Fruit fly (Drosophila melanogaster): ENCODE measurements around the gene CG6293.

Gene CG6293

DNA sequence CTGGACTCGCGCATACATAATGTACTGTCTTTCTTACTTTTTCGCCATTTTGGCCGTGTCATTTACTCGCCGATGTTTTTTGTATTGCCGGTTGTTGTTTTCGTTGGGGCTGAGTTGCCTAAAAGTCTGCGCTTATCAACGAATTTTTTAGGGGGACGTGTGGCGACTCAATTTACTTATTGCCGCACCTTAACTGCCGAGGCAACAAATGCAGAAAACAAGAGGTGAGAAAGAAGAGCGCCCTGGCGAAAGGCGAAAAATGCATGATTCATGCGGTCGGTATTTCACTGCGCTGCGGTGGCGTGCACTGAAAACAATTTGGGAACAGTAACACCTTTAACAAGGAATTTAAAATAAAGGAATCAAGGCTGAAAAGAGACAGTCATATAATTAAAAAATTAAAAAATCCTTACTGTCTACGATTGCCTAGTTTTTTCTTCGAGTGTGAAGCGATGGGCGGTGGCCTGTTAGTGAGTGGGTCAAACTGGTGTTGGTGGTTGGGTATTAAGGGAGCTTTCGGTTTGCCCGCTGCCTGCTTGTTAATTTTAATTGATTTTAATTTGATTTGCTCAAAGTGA, 42.5 kb downstream of the CG6293 start (continued):
- TF ChIP-seq ash1 (GFP tag; optimal IDR thresholded peaks at IDR 0.05): no peak
- no peak for TF ChIP-seq sna (GFP tag; IDR thresholded peaks at IDR 0.05; ENCODE audit: partially characterized antibody)
- TF ChIP-seq phol (tag; optimal IDR thresholded peaks at IDR 0.05): peak; percentile 64
- TF ChIP-seq Dref (GFP tag; IDR thresholded peaks at IDR 0.05): no peak
- TF ChIP-seq CG2875 (GFP tag; optimal IDR thresholded peaks at IDR 0.05): peak; percentile 62
- no peak for TF ChIP-seq Lhr (GFP tag; optimal IDR thresholded peaks at IDR 0.05)
- TF ChIP-seq lab (GFP tag; optimal IDR thresholded peaks at IDR 0.05): peak; percentile 83
- peak; percentile 58 for TF ChIP-seq CG9817 (tag; optimal IDR thresholded peaks at IDR 0.05)
- peak; percentile 57 for TF ChIP-seq CG17385 (GFP tag; optimal IDR thresholded peaks at IDR 0.05)
- TF ChIP-seq ro (GFP tag; IDR thresholded peaks at IDR 0.05): no peak
- TF ChIP-seq PHDP (tag; optimal IDR thresholded peaks at IDR 0.05): peak; percentile 73
- TF ChIP-seq chinmo (GFP tag; IDR thresholded peaks at IDR 0.05; ENCODE audit: partially characterized antibody): no peak
- TF ChIP-seq hth (optimal IDR thresholded peaks at IDR 0.05): no peak
- TF ChIP-seq Gug (GFP tag; IDR thresholded peaks at IDR 0.05): peak; percentile 73
- peak; percentile 28 for TF ChIP-seq shn (GFP tag; optimal IDR thresholded peaks at IDR 0.05)
- TF ChIP-seq gfzf (GFP tag; optimal IDR thresholded peaks at IDR 0.05): no peak
- TF ChIP-seq CG10462 (GFP tag; optimal IDR thresholded peaks at IDR 0.05): no peak
- peak; percentile 45 for TF ChIP-seq CG12071 (GFP tag; optimal IDR thresholded peaks at IDR 0.05)
- no peak for TF ChIP-seq Trl (optimal IDR thresholded peaks at IDR 0.05)
- peak; percentile 4 for TF ChIP-seq Trl (GFP tag; optimal IDR thresholded peaks at IDR 0.05)
- peak; percentile 6 for TF ChIP-seq CG13624 (GFP tag; optimal IDR thresholded peaks at IDR 0.05)
- TF ChIP-seq CG2712 (tag; optimal IDR thresholded peaks at IDR 0.05): peak; percentile 72
- no peak for TF ChIP-seq CG7271 (tag; optimal IDR thresholded peaks at IDR 0.05)
- TF ChIP-seq CG34224 (GFP tag; IDR thresholded peaks at IDR 0.05; ENCODE audit: partially characterized antibody): no peak
- TF ChIP-seq CG6654 (GFP tag; optimal IDR thresholded peaks at IDR 0.05): peak; percentile 35
- no peak for TF ChIP-seq ab (GFP tag; optimal IDR thresholded peaks at IDR 0.05)
- TF ChIP-seq usp (GFP tag; optimal IDR thresholded peaks at IDR 0.05): no peak
- no peak for TF ChIP-seq Myb (GFP tag; optimal IDR thresholded peaks at IDR 0.05)
- TF ChIP-seq Nf-YA (GFP tag; IDR thresholded peaks at IDR 0.05): peak; percentile 66; the same call in 1 of the 2 replicates
- peak; percentile 82 for TF ChIP-seq CG1024 (GFP tag; IDR thresholded peaks at IDR 0.05)
- TF ChIP-seq klu (GFP tag; IDR thresholded peaks at IDR 0.05): no peak
- peak; percentile 85 for TF ChIP-seq Atf6 (GFP tag; IDR thresholded peaks at IDR 0.05)
- no peak for TF ChIP-seq NK7.1 (GFP tag; optimal IDR thresholded peaks at IDR 0.05)
- peak; percentile 21 for TF ChIP-seq HLH54F (GFP tag; optimal IDR thresholded peaks at IDR 0.05)
- no peak for TF ChIP-seq hb (GFP tag; IDR thresholded peaks at IDR 0.05; ENCODE audit: partially characterized antibody)
- peak; percentile 77 for TF ChIP-seq CG14050 (GFP tag; IDR thresholded peaks at IDR 0.05)
- TF ChIP-seq sim (GFP tag; IDR thresholded peaks at IDR 0.05): no peak
- TF ChIP-seq Antp (GFP tag; optimal IDR thresholded peaks at IDR 0.05): peak; percentile 43
- no peak for TF ChIP-seq inv (GFP tag; IDR thresholded peaks at IDR 0.05; ENCODE audit: partially characterized antibody)
- TF ChIP-seq CG4707 (GFP tag; optimal IDR thresholded peaks at IDR 0.05): peak; percentile 39
- TF ChIP-seq toy (GFP tag; IDR thresholded peaks at IDR 0.05): peak; percentile 29; the same call in 1 of the 2 replicates
- TF ChIP-seq CG6254 (GFP tag; optimal IDR thresholded peaks at IDR 0.05): peak; percentile 54
- no peak for TF ChIP-seq CG15696 (tag; optimal IDR thresholded peaks at IDR 0.05)
- TF ChIP-seq Lim3 (GFP tag; IDR thresholded peaks at IDR 0.05): peak; percentile 58; the same call in 1 of the 2 replicates
- TF ChIP-seq CG9876 (GFP tag; optimal IDR thresholded peaks at IDR 0.05): no peak
- peak; percentile 73 for TF ChIP-seq wor (GFP tag; IDR thresholded peaks at IDR 0.05)
- peak; percentile 65; the same call in 1 of the 2 replicates for TF ChIP-seq Xrp1 (GFP tag; IDR thresholded peaks at IDR 0.05)
- TF ChIP-seq otp (GFP tag; IDR thresholded peaks at IDR 0.05): peak; percentile 81
- TF ChIP-seq repo (GFP tag; optimal IDR thresholded peaks at IDR 0.05): no peak
- TF ChIP-seq tin (GFP tag; optimal IDR thresholded peaks at IDR 0.05): peak; percentile 64
- TF ChIP-seq ham (GFP tag; IDR thresholded peaks at IDR 0.05): peak; percentile 56; the same call in 1 of the 2 replicates

Measured in whole organism, embryonic.